Fruit fly (Drosophila melanogaster) ovary, adult (tissue): ENCODE data around the gene CG43446.

Source experiments
- CG17801 ChIP-seq: fragments of 200-800 bp; optimal IDR thresholded peaks from 2 replicates; lab custom pipeline; 2019; ENCODE audit warnings: missing biosample characterization, mild to moderate bottlenecking, missing genetic modification characterization, moderate library complexity; ENCODE audit not compliant: partially characterized antibody

Gene CG43446

dm6 chr3R:20977846-20978295 lies 9.9 kb downstream of the CG43446 start, which contains the start of gene Calx:
Gene Calx (plus strand): TSS chr3R:20978183.
- no peak for TF ChIP-seq CG17801 (GFP tag; lab: Kevin White, UChicago)

dm6 chr3R:20976649-20977048 lies 11.1 kb downstream of the CG43446 start:
- TF ChIP-seq CG17801 (GFP tag; lab: Kevin White, UChicago): no peak

dm6 chr3R:20962965-20963364 lies 24.8 kb downstream of the CG43446 start:
- TF ChIP-seq CG17801 (GFP tag; lab: Kevin White, UChicago): no peak

dm6 chr3R:20961993-20962392 lies 25.7 kb downstream of the CG43446 start:
- no peak for TF ChIP-seq CG17801 (GFP tag; lab: Kevin White, UChicago)

- TF ChIP-seq CG17801 (GFP tag; lab: Kevin White, UChicago): peak; percentile 12
Observed at dm6 chr3R:20960881-20961518, 26.7 kb downstream of the CG43446 start.

dm6 chr3R:20958599-20959150 lies 29.1 kb downstream of the CG43446 start:
- no peak for TF ChIP-seq CG17801 (GFP tag; lab: Kevin White, UChicago)

- TF ChIP-seq CG17801 (GFP tag; lab: Kevin White, UChicago): peak; percentile 81
Observed at dm6 chr3R:20956875-20957874, 30.6 kb downstream of the CG43446 start.

- TF ChIP-seq CG17801 (GFP tag; lab: Kevin White, UChicago): no peak
Observed at dm6 chr3R:20955932-20956636, 31.7 kb downstream of the CG43446 start.

- no peak for TF ChIP-seq CG17801 (GFP tag; lab: Kevin White, UChicago)
Observed at dm6 chr3R:20955119-20955518, 32.6 kb downstream of the CG43446 start.

dm6 chr3R:20954531-20954930 lies 33.2 kb downstream of the CG43446 start:
- no peak for TF ChIP-seq CG17801 (GFP tag; lab: Kevin White, UChicago)

dm6 chr3R:20952423-20953013 lies 35.2 kb downstream of the CG43446 start:
- TF ChIP-seq CG17801 (GFP tag; lab: Kevin White, UChicago): no peak

dm6 chr3R:20951353-20951955 lies 36.3 kb downstream of the CG43446 start:
- no peak for TF ChIP-seq CG17801 (GFP tag; lab: Kevin White, UChicago)

- peak; percentile 3 for TF ChIP-seq CG17801 (GFP tag; lab: Kevin White, UChicago)
Observed at dm6 chr3R:20950677-20951018, 37.1 kb downstream of the CG43446 start.
